Worm (Caenorhabditis elegans) whole organism, L1 larva: ENCODE measurements around the gene Y41D4A.6.

Experiments used
- C16A3.4 ChIP-seq: fragments of 150-350 bp; optimal IDR thresholded peaks from 2 replicates; lab custom pipeline; 2014; ENCODE audit warnings: missing biosample characterization, missing genetic modification characterization
- F16B12.6 ChIP-seq: fragments of 150-350 bp; optimal IDR thresholded peaks from 2 replicates; lab custom pipeline; 2014; ENCODE audit warnings: missing biosample characterization, missing genetic modification characterization
- aha-1 ChIP-seq: fragments of 150-350 bp; optimal IDR thresholded peaks from 2 replicates; lab custom pipeline; 2014; ENCODE audit warnings: missing biosample characterization, missing genetic modification characterization
- ama-1 ChIP-seq: fragments of 150-350 bp; optimal IDR thresholded peaks from 2 replicates; lab custom pipeline; 2014
- blmp-1 ChIP-seq: fragments of 150-350 bp; optimal IDR thresholded peaks from 2 replicates; lab custom pipeline; 2014; ENCODE audit warnings: missing biosample characterization, missing genetic modification characterization
- ceh-8 ChIP-seq: fragments of 200-800 bp; sonication (Bioruptor generic); optimal IDR thresholded peaks from 2 replicates; lab custom pipeline; 2018; ENCODE audit warnings: mild to moderate bottlenecking, missing genetic modification characterization, moderate library complexity, missing compliant biosample characterization
- ceh-90 ChIP-seq: sonication (generic microtip); optimal IDR thresholded peaks from 2 replicates; lab custom pipeline; 2016; ENCODE audit warnings: missing genetic modification characterization, missing compliant biosample characterization
- dpl-1 ChIP-seq, 3 experiments: fragments of 150-350 bp in 2 of 3; sonication (generic microtip) in 1 of 3; optimal IDR thresholded peaks; 2 replicates each; lab custom pipeline; 2014 to 2017; ENCODE audit warnings: missing biosample characterization in 3 of 3, missing genetic modification characterization in 3 of 3, missing genetic modification reagents in 3 of 3
- dsc-1 ChIP-seq: sonication (generic microtip); optimal IDR thresholded peaks from 2 replicates; lab custom pipeline; 2016; ENCODE audit warnings: mild to moderate bottlenecking, missing genetic modification characterization, missing compliant biosample characterization
- efl-1 ChIP-seq, 4 experiments: fragments of 150-350 bp; optimal IDR thresholded peaks in 3 of 4; peaks in 1 of 4; 1 replicate in 1 of 4; 2 replicates in 3 of 4; lab custom pipeline; 2014; ENCODE audit warnings: missing biosample characterization in 2 of 4, missing genetic modification characterization in 2 of 4, missing genetic modification reagents in 2 of 4
- egl-13 ChIP-seq: sonication (generic microtip); optimal IDR thresholded peaks from 2 replicates; lab custom pipeline; 2016; ENCODE audit warnings: missing genotype, missing genetic modification reagents, missing genetic modification characterization, missing compliant biosample characterization
- hlh-17 ChIP-seq: fragments of 200-800 bp; sonication (Bioruptor generic); optimal IDR thresholded peaks from 2 replicates; lab custom pipeline; 2018; ENCODE audit warnings: missing genetic modification characterization, mild to moderate bottlenecking, missing compliant biosample characterization, moderate library complexity, borderline replicate concordance
- hpl-2 ChIP-seq: fragments of 150-350 bp; optimal IDR thresholded peaks from 2 replicates; lab custom pipeline; 2014; ENCODE audit warnings: missing biosample characterization, missing genetic modification reagents, missing genetic modification characterization
- isw-1 ChIP-seq: fragments of 200-800 bp; sonication (Bioruptor generic); IDR thresholded peaks from 2 replicates; pipeline ENCODE4 v1.3.6; 2022; ENCODE audit warnings: missing genetic modification characterization, missing compliant biosample characterization
- lin-14 ChIP-seq: fragments of 200-800 bp; sonication (Bioruptor generic); optimal IDR thresholded peaks from 2 replicates; lab custom pipeline; 2018; ENCODE audit warnings: mild to moderate bottlenecking, missing genetic modification characterization, moderate library complexity, missing compliant biosample characterization
- lin-15B ChIP-seq: fragments of 150-350 bp; sonication (generic microtip); optimal IDR thresholded peaks from 3 replicates; lab custom pipeline; 2014; ENCODE audit warnings: missing biosample characterization, missing genetic modification characterization
- lin-35 ChIP-seq, 2 experiments: fragments of 150-350 bp; optimal IDR thresholded peaks; 2 replicates each; lab custom pipeline; 2014; ENCODE audit warnings: missing biosample characterization in 2 of 2, missing genetic modification characterization in 2 of 2, missing genetic modification reagents in 2 of 2
- lin-39 ChIP-seq: fragments of 150-350 bp; optimal IDR thresholded peaks from 2 replicates; lab custom pipeline; 2014; ENCODE audit warnings: missing biosample characterization, missing genetic modification reagents, missing genetic modification characterization
- lsy-2 ChIP-seq, 2 experiments: fragments of 150-350 bp; optimal IDR thresholded peaks; 2 replicates each; lab custom pipeline; 2014; ENCODE audit warnings: missing biosample characterization in 2 of 2, missing genetic modification characterization in 2 of 2
- mdl-1 ChIP-seq, 2 experiments: fragments of 150-350 bp; optimal IDR thresholded peaks; 2 replicates each; lab custom pipeline; 2014 to 2017; ENCODE audit warnings: missing biosample characterization in 2 of 2, missing genetic modification characterization in 2 of 2, inconsistent platforms in 1 of 2
- nhr-12 ChIP-seq: sonication (generic microtip); optimal IDR thresholded peaks from 2 replicates; lab custom pipeline; 2017; ENCODE audit warnings: missing biosample characterization, missing genetic modification characterization
- nhr-20 ChIP-seq: sonication (generic microtip); optimal IDR thresholded peaks from 2 replicates; lab custom pipeline; 2016; ENCODE audit warnings: mild to moderate bottlenecking, missing genetic modification characterization, missing compliant biosample characterization
- nhr-28 ChIP-seq: fragments of 150-350 bp; optimal IDR thresholded peaks from 2 replicates; lab custom pipeline; 2014; ENCODE audit warnings: missing biosample characterization, missing genetic modification characterization
- nhr-76 ChIP-seq: sonication (generic microtip); optimal IDR thresholded peaks from 2 replicates; lab custom pipeline; 2017; ENCODE audit warnings: missing biosample characterization, missing genetic modification characterization
- nhr-77 ChIP-seq: fragments of 150-350 bp; optimal IDR thresholded peaks from 2 replicates; lab custom pipeline; 2014; ENCODE audit warnings: missing biosample characterization, missing genetic modification characterization
- nhr-84 ChIP-seq: sonication (generic microtip); optimal IDR thresholded peaks from 2 replicates; lab custom pipeline; 2017; ENCODE audit warnings: missing biosample characterization, missing genetic modification characterization
- nhr-85 ChIP-seq: sonication (generic microtip); peaks from one replicate; lab custom pipeline; 2016; ENCODE audit warnings: missing genetic modification characterization, inconsistent platforms, missing compliant biosample characterization
- pax-3 ChIP-seq: fragments of 200-800 bp; sonication (Bioruptor generic); optimal IDR thresholded peaks from 2 replicates; lab custom pipeline; 2018; ENCODE audit warnings: mild to moderate bottlenecking, missing genetic modification characterization, moderate library complexity, missing compliant biosample characterization
- rnt-1 ChIP-seq: sonication (generic microtip); optimal IDR thresholded peaks from 2 replicates; lab custom pipeline; 2016; ENCODE audit warnings: mild to moderate bottlenecking, missing genetic modification characterization, moderate library complexity, missing compliant biosample characterization
- skn-1 ChIP-seq: fragments of 150-350 bp; optimal IDR thresholded peaks from 2 replicates; lab custom pipeline; 2014; ENCODE audit warnings: missing biosample characterization, missing genetic modification characterization
- snpc-4 ChIP-seq: fragments of 150-350 bp; optimal IDR thresholded peaks from 2 replicates; lab custom pipeline; 2014; ENCODE audit warnings: missing biosample characterization, missing genetic modification characterization
- snu-23 ChIP-seq: sonication (generic microtip); optimal IDR thresholded peaks from 2 replicates; lab custom pipeline; 2016; ENCODE audit warnings: missing genetic modification characterization, missing compliant biosample characterization
- sox-4 ChIP-seq: sonication (generic microtip); optimal IDR thresholded peaks from 2 replicates; lab custom pipeline; 2016; ENCODE audit warnings: missing genetic modification characterization, missing compliant biosample characterization
- swsn-7 ChIP-seq: sonication (generic microtip); optimal IDR thresholded peaks from 2 replicates; lab custom pipeline; 2016; ENCODE audit warnings: missing genetic modification characterization, missing compliant biosample characterization
- tbx-2 ChIP-seq: sonication (generic microtip); optimal IDR thresholded peaks from 2 replicates; lab custom pipeline; 2016; ENCODE audit warnings: missing genetic modification characterization, missing compliant biosample characterization
- unc-30 ChIP-seq: sonication (generic microtip); optimal IDR thresholded peaks from 2 replicates; lab custom pipeline; 2017; ENCODE audit warnings: missing biosample characterization, missing genetic modification characterization
- unc-98 ChIP-seq: fragments of 200-800 bp; sonication (Bioruptor generic); IDR thresholded peaks from 2 replicates; pipeline ENCODE4 v1.3.6; 2022; ENCODE audit warnings: missing genetic modification characterization, missing compliant biosample characterization
- vab-15 ChIP-seq: sonication (generic microtip); optimal IDR thresholded peaks from 2 replicates; lab custom pipeline; 2017; ENCODE audit warnings: missing genotype, mild to moderate bottlenecking, missing genetic modification characterization, missing compliant biosample characterization
- zag-1 ChIP-seq: fragments of 150-350 bp; optimal IDR thresholded peaks from 2 replicates; lab custom pipeline; 2014; ENCODE audit warnings: missing biosample characterization, missing genetic modification characterization
- ztf-11 ChIP-seq, 2 experiments: sonication (generic microtip); optimal IDR thresholded peaks; 2 replicates each; lab custom pipeline; 2016 to 2017; ENCODE audit warnings: missing genetic modification characterization in 2 of 2, missing biosample characterization in 1 of 2, missing compliant biosample characterization in 1 of 2
- ztf-4 ChIP-seq: fragments of 150-350 bp; optimal IDR thresholded peaks from 2 replicates; lab custom pipeline; 2014; ENCODE audit warnings: missing biosample characterization, missing genetic modification characterization

Gene Y41D4A.6

DNA sequence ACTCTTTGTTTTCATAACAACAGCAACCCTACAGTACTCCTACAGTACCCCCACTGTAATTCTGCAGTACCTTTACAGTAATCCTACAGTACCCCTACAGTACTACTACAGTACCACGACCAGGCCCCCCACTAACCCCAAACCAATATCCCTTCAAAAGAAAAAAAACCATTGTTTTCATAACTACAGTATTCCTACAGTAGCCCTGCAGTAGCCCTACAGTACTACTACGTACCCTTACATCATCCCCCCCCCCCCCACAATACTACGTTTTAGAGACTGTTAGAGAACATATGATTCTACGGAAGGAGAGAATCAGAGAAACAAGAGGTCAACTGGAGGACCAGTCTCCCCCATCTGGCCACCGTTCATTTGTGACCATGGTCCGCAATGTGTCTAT is 8.2 kb upstream of the Y41D4A.6 start, which contains the start of gene Y41D4A.3:
TSS of gene Y41D4A.3 (plus strand) at position 301 of the 400 bp plus-strand sequence.
- TF ChIP-seq zag-1 (tag; lab: Kevin White, UChicago) (no peak), snpc-4 (tag; lab: Kevin White, UChicago) (no peak), nhr-20 (tag; lab: Kevin White, UChicago) (no peak), aha-1 (no peak), unc-30 (tag; lab: Kevin White, UChicago) (no peak), lin-39 (tag; lab: Kevin White, UChicago) (no peak), swsn-7 (no peak), skn-1 (no peak), hlh-17 (GFP tag; lab: Kevin White, UChicago) (no peak), sox-4 (tag; lab: Kevin White, UChicago) (no peak), ztf-11 (tag; optimal IDR thresholded peaks at IDR 0.05; lab: Kevin White, UChicago) (no peak), C16A3.4 (tag; lab: Kevin White, UChicago) (no peak)

DNA sequence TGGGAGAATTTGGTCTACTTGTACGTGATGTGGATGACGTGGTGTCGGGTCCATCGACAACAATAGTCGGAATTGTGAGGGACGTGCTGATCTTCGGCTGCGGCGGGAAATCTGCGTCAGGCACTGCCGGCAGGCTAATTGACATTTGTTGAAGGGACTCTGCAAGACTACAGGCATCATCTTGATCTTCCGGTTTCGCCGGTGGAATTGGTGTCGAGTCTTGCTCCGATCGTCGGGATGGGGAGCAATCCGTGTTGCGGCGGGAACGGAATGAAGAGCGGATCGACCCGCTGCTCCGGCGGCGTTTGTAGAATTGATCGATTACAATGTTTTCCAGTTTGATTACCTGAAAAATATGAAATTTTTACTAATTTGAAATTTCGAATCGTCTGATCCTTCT is 7.2 kb upstream of the Y41D4A.6 start:
- TF ChIP-seq efl-1 (optimal IDR thresholded peaks at IDR 0.05; lab: Kevin White, UChicago): no peak
- peak in 1 of 2 experiments; percentile 18 for TF ChIP-seq efl-1 (GFP tag; optimal IDR thresholded peaks at IDR 0.05 in 1 of 2; lab: Kevin White, UChicago)
- no peak for TF ChIP-seq snpc-4 (tag; lab: Kevin White, UChicago)

ce11 chrIV:1751243-1751642 is 5.9 kb upstream of the Y41D4A.6 start:
- TF ChIP-seq lin-14 (GFP tag; lab: Kevin White, UChicago) (peak; percentile 34), nhr-12 (tag; lab: Kevin White, UChicago) (no peak)
- TF ChIP-seq, all 84 proteins: peak for 1

ce11 chrIV:1740105-1741023 is 4.9 kb downstream of the Y41D4A.6 start, which contains the start of gene ptpn-22:
Gene ptpn-22, minus strand, starts transcription at chrIV:1740262.
- TF ChIP-seq unc-98 (GFP tag; lab: Robert Waterston, UW) (no peak), nhr-85 (peak; percentile 5)

DNA sequence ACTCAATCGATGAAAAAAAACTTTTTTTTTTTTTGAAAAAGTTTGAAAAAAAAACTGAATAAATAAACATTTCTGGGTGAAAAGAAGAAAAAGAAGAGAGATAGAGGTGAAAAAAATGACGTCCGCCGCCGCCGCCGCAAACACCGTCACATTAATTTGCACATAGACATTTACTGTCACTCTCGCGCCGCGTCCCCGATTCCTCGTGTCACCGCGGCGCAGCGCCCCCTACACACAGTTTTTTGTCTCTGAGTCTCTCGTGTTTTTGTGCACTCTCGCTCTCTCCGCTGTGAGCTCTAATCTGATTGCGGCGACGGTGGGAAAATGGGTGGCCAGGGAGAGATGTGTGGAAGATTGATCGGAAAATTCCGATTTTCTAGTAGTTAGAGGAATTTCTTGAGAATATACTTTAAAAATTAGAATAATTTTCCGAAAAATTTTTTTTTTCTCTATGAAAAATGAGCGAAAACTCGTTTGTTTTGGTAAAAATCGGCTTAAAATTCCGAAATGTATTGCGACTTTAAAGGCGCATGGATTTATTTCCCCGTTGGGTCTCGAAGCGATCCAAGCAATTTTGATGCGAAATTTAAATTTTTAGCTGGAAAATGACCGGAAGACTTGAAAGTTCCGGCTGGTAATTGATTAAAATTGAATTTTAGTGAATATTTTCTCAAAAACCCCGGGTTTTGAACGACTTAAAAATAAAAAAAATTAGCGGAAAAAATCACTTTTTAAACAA is 5.8 kb downstream of the Y41D4A.6 start:
- TF ChIP-seq nhr-76 (no peak), egl-13 (tag; lab: Kevin White, UChicago) (no peak), ama-1 (no peak), F16B12.6 (peak; percentile 41), ceh-90 (tag; lab: Kevin White, UChicago) (no peak), C16A3.4 (tag; lab: Kevin White, UChicago) (no peak), nhr-77 (tag; lab: Kevin White, UChicago) (no peak), blmp-1 (tag; lab: Kevin White, UChicago) (peak; percentile 58), lsy-2 (tag; optimal IDR thresholded peaks at IDR 0.05; lab: Kevin White, UChicago) (no peak), ceh-8 (GFP tag; lab: Kevin White, UChicago) (no peak), nhr-84 (tag; lab: Kevin White, UChicago) (no peak), hpl-2 (no peak), lin-15B (tag; lab: Kevin White, UChicago) (no peak), zag-1 (tag; lab: Kevin White, UChicago) (no peak), pax-3 (tag; lab: Kevin White, UChicago) (no peak), rnt-1 (peak; percentile 25), lin-39 (tag; lab: Kevin White, UChicago) (no peak), nhr-85 (peak; percentile 37), isw-1 (no peak), ztf-4 (tag; lab: Kevin White, UChicago) (no peak), efl-1 (optimal IDR thresholded peaks at IDR 0.05; lab: Kevin White, UChicago) (peak; percentile 3 to 4), efl-1 (GFP tag; optimal IDR thresholded peaks at IDR 0.05 in 1 of 2; lab: Kevin White, UChicago) (peak; percentile 19 to 79), snu-23 (GFP tag; lab: Kevin White, UChicago) (peak; percentile 9), dsc-1 (no peak), mdl-1 (tag; optimal IDR thresholded peaks at IDR 0.05; lab: Kevin White, UChicago) (peak in 1 of 2 experiments; percentile 23), tbx-2 (tag; lab: Kevin White, UChicago) (no peak), vab-15 (tag; lab: Kevin White, UChicago) (no peak), dpl-1 (GFP tag; optimal IDR thresholded peaks at IDR 0.05; lab: Kevin White, UChicago) (peak; percentile 7 to 13 (median 11)), lin-35 (GFP tag; optimal IDR thresholded peaks at IDR 0.05; lab: Kevin White, UChicago) (peak in 1 of 2 experiments; percentile 2), nhr-28 (tag; lab: Kevin White, UChicago) (no peak)
